Fruit fly (Drosophila melanogaster) whole organism, embryonic: ENCODE results near the gene gb.

Experiments used
- Hsf ChIP-seq: fragments of 200-800 bp; sonication (Bioruptor generic); optimal IDR thresholded peaks from 3 replicates; lab custom pipeline; 2016; ENCODE audit warnings: missing biosample characterization, missing genetic modification characterization
- dan ChIP-seq: fragments of 200-800 bp; sonication (Bioruptor generic); IDR thresholded peaks from 2 replicates; pipeline ENCODE4 v1.3.6; 2022; ENCODE audit warnings: missing biosample characterization, missing genetic modification characterization
- pita ChIP-seq: fragments of 200-800 bp; sonication (Bioruptor generic); optimal IDR thresholded peaks from 2 replicates; lab custom pipeline; 2017; ENCODE audit warnings: missing biosample characterization, mild to moderate bottlenecking, missing genetic modification characterization

DNA sequence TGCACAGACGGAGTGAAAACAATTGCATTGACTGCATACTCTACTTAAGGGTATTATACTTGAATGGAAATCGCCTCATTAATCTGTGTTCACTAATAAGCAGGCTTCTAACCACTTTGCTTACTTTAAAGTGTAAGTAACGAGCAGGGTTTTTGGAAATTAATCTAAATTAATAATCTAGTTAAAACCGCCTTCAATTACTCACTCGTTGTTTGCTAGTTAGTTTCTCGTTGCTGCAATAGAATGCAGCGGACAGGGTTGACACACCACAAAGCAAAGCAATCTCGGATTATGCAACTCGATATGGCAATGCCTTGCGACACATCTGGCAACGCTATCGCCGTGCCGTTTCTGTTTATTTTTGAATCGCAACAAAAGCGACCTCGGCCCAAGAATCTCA, 27.9 kb upstream of the gb start:
- TF ChIP-seq dan (GFP tag; lab: Robert Waterston, UW) (no peak), Hsf (GFP tag; lab: Kevin White, UChicago) (no peak), pita (no peak)
